Worm (Caenorhabditis elegans) whole organism, L4 larva: Measurements from ENCODE around the gene rps-14.
A peak's percentile ranks its signal among the peaks of the same experiment; 100 is the strongest.

ENCODE experiments used
- D1046.2 ChIP-seq: fragments of 200-800 bp; sonication (Bioruptor generic); IDR thresholded peaks from 2 replicates; pipeline ENCODE4 v1.3.6; 2022; ENCODE audit warnings: missing genetic modification characterization, missing compliant biosample characterization
- F26F4.8 ChIP-seq: fragments of 200-800 bp; sonication (Bioruptor generic); conservative IDR thresholded peaks from 2 replicates; pipeline ENCODE4 v1.3.6; 2022; ENCODE audit warnings: missing genetic modification characterization, missing compliant biosample characterization
- T20F7.1 ChIP-seq: fragments of 200-800 bp; sonication (Bioruptor generic); optimal IDR thresholded peaks from 2 replicates; lab custom pipeline; 2018; ENCODE audit warnings: mild to moderate bottlenecking, missing genetic modification characterization, missing compliant biosample characterization
- Y48G9A.11 ChIP-seq: fragments of 200-800 bp; sonication (Bioruptor generic); IDR thresholded peaks from 2 replicates; pipeline ENCODE4 v1.3.6; 2022; ENCODE audit warnings: missing genetic modification reagents, missing genetic modification characterization, missing compliant biosample characterization
- aha-1 ChIP-seq: fragments of 150-350 bp; peaks from one replicate; lab custom pipeline; 2014; ENCODE audit warnings: missing biosample characterization, missing genetic modification characterization
- arid-1 ChIP-seq: fragments of 200-800 bp; sonication (Bioruptor generic); conservative IDR thresholded peaks from 2 replicates; pipeline ENCODE4 v1.3.6; 2022; ENCODE audit warnings: missing genetic modification reagents, missing genetic modification characterization, missing compliant biosample characterization
- ceh-28 ChIP-seq: fragments of 150-350 bp; optimal IDR thresholded peaks from 2 replicates; lab custom pipeline; 2014; ENCODE audit warnings: missing biosample characterization, missing genetic modification reagents, missing genetic modification characterization
- daf-16 ChIP-seq, 3 experiments: sonication (generic microtip); optimal IDR thresholded peaks; 2 replicates each; lab custom pipeline; 2016 to 2017; ENCODE audit warnings: missing genetic modification characterization in 3 of 3, missing genetic modification reagents in 3 of 3, mild to moderate bottlenecking in 2 of 3, missing compliant biosample characterization in 2 of 3, missing biosample characterization in 1 of 3, moderate library complexity in 1 of 3
- dmd-6 ChIP-seq: fragments of 200-800 bp; sonication (Bioruptor generic); IDR thresholded peaks from 2 replicates; pipeline ENCODE4 v1.3.6; 2022; ENCODE audit warnings: missing genetic modification reagents, missing genetic modification characterization, missing compliant biosample characterization
- dmd-8 ChIP-seq: fragments of 200-800 bp; sonication (Bioruptor generic); IDR thresholded peaks from 2 replicates; pipeline ENCODE4 v1.3.6; 2022; ENCODE audit warnings: missing genetic modification characterization, missing compliant biosample characterization
- dpl-1 ChIP-seq: fragments of 150-350 bp; optimal IDR thresholded peaks from 2 replicates; lab custom pipeline; 2014; ENCODE audit warnings: missing biosample characterization, missing genetic modification reagents, missing genetic modification characterization
- dve-1 ChIP-seq: sonication (generic microtip); optimal IDR thresholded peaks from 2 replicates; lab custom pipeline; 2017; ENCODE audit warnings: antibody characterized with exemption, mild to moderate bottlenecking, missing genetic modification characterization, missing compliant biosample characterization; ENCODE audit not compliant: insufficient read depth
- gei-8 ChIP-seq: fragments of 200-800 bp; sonication (Bioruptor generic); optimal IDR thresholded peaks from 2 replicates; lab custom pipeline; 2018; ENCODE audit warnings: mild to moderate bottlenecking, missing genetic modification characterization, missing compliant biosample characterization
- hif-1 ChIP-seq, 2 experiments: sonication (generic microtip); optimal IDR thresholded peaks; 2 replicates each; lab custom pipeline; 2016 to 2017; ENCODE audit warnings: missing compliant biosample characterization in 2 of 2, missing genetic modification characterization in 2 of 2, missing genetic modification reagents in 2 of 2, missing genotype in 2 of 2, mild to moderate bottlenecking in 1 of 2
- hlh-11 ChIP-seq: fragments of 200-800 bp; sonication (Bioruptor generic); optimal IDR thresholded peaks from 2 replicates; lab custom pipeline; 2018; ENCODE audit warnings: mild to moderate bottlenecking, missing genetic modification characterization, missing compliant biosample characterization
- hlh-30 ChIP-seq: sonication (generic microtip); optimal IDR thresholded peaks from 2 replicates; lab custom pipeline; 2017; ENCODE audit warnings: antibody characterized with exemption, mild to moderate bottlenecking, missing genetic modification characterization, missing compliant biosample characterization; ENCODE audit not compliant: insufficient read depth
- hmg-1.1 ChIP-seq: fragments of 200-800 bp; sonication (Bioruptor generic); IDR thresholded peaks from 2 replicates; pipeline ENCODE4 v1.3.6; 2022; ENCODE audit warnings: missing genetic modification reagents, missing genetic modification characterization, missing compliant biosample characterization
- jun-1 ChIP-seq: fragments of 150-350 bp; optimal IDR thresholded peaks from 2 replicates; lab custom pipeline; 2014; ENCODE audit warnings: missing biosample characterization, missing genetic modification reagents, missing genetic modification characterization
- lin-1 ChIP-seq: fragments of 200-800 bp; sonication (Bioruptor generic); IDR thresholded peaks from 2 replicates; pipeline ENCODE4 v1.3.6; 2022; ENCODE audit warnings: missing genetic modification reagents, missing genetic modification characterization, missing compliant biosample characterization
- lin-13 ChIP-seq: fragments of 150-350 bp; optimal IDR thresholded peaks from 2 replicates; lab custom pipeline; 2014; ENCODE audit warnings: missing biosample characterization, missing genetic modification reagents, missing genetic modification characterization
- lin-38 ChIP-seq: fragments of 200-800 bp; sonication (Bioruptor generic); IDR thresholded peaks from 2 replicates; pipeline ENCODE4 v1.3.6; 2022; ENCODE audit warnings: missing genetic modification reagents, missing genetic modification characterization, missing compliant biosample characterization
- lsy-2 ChIP-seq, 2 experiments: fragments of 150-350 bp in 1 of 2; sonication (generic microtip) in 1 of 2; optimal IDR thresholded peaks; 2 replicates each; lab custom pipeline; 2014 to 2017; ENCODE audit warnings: missing biosample characterization in 2 of 2, missing genetic modification characterization in 2 of 2
- mdl-1 ChIP-seq, 2 experiments: fragments of 150-350 bp in 1 of 2; sonication (generic microtip) in 1 of 2; optimal IDR thresholded peaks; 2 replicates each; lab custom pipeline; 2014 to 2017; ENCODE audit warnings: missing biosample characterization in 2 of 2, missing genetic modification characterization in 2 of 2
- mep-1 ChIP-seq: fragments of 150-350 bp; sonication (generic microtip); optimal IDR thresholded peaks from 3 replicates; lab custom pipeline; 2014; ENCODE audit warnings: missing biosample characterization, missing genetic modification characterization
- mes-2 ChIP-seq: sonication (generic microtip); optimal IDR thresholded peaks from 2 replicates; lab custom pipeline; 2016; ENCODE audit warnings: missing genotype, mild to moderate bottlenecking, missing genetic modification characterization, missing compliant biosample characterization; ENCODE audit not compliant: poor library complexity, severe bottlenecking
- mxl-3 ChIP-seq: fragments of 200-800 bp; sonication (Bioruptor generic); optimal IDR thresholded peaks from 2 replicates; lab custom pipeline; 2018; ENCODE audit warnings: mild to moderate bottlenecking, missing genetic modification characterization, missing compliant biosample characterization
- nhr-10 ChIP-seq: fragments of 150-350 bp; optimal IDR thresholded peaks from 2 replicates; lab custom pipeline; 2014; ENCODE audit warnings: missing biosample characterization, missing genetic modification characterization
- nhr-102 ChIP-seq: sonication (generic microtip); optimal IDR thresholded peaks from 2 replicates; lab custom pipeline; 2016; ENCODE audit warnings: mild to moderate bottlenecking, missing genetic modification characterization, moderate library complexity, missing compliant biosample characterization
- nhr-11 ChIP-seq: fragments of 150-350 bp; optimal IDR thresholded peaks from 2 replicates; lab custom pipeline; 2014; ENCODE audit warnings: missing biosample characterization, missing genetic modification characterization
- nhr-25 ChIP-seq: sonication (generic microtip); optimal IDR thresholded peaks from 2 replicates; lab custom pipeline; 2017; ENCODE audit warnings: missing genetic modification characterization, mild to moderate bottlenecking, missing compliant biosample characterization, antibody characterized with exemption, moderate library complexity, borderline replicate concordance; ENCODE audit not compliant: insufficient read depth
- nhr-28 ChIP-seq: fragments of 150-350 bp; optimal IDR thresholded peaks from 2 replicates; lab custom pipeline; 2014; ENCODE audit warnings: missing biosample characterization, missing genetic modification characterization
- nhr-48 ChIP-seq: sonication (generic microtip); optimal IDR thresholded peaks from 2 replicates; lab custom pipeline; 2016; ENCODE audit warnings: mild to moderate bottlenecking, missing genetic modification characterization, missing compliant biosample characterization
- nhr-6 ChIP-seq: fragments of 150-350 bp; optimal IDR thresholded peaks from 2 replicates; lab custom pipeline; 2014; ENCODE audit warnings: missing biosample characterization, missing genetic modification characterization
- nhr-77 ChIP-seq: fragments of 150-350 bp; optimal IDR thresholded peaks from 2 replicates; lab custom pipeline; 2014; ENCODE audit warnings: missing biosample characterization, missing genetic modification characterization
- pha-4 ChIP-seq, 2 experiments: fragments of 150-350 bp in 1 of 2; fragments of 200-800 bp in 1 of 2; sonication (Bioruptor generic) in 1 of 2; IDR thresholded peaks in 1 of 2; optimal IDR thresholded peaks in 1 of 2; 2 replicates each; pipeline versions ENCODE4 v1.3.6 to Lab custom; 2014 to 2022; ENCODE audit warnings: missing genetic modification characterization in 2 of 2, missing genetic modification reagents in 2 of 2, missing biosample characterization in 1 of 2, missing compliant biosample characterization in 1 of 2
- php-3 ChIP-seq: fragments of 200-800 bp; sonication (Bioruptor generic); IDR thresholded peaks from 2 replicates; pipeline ENCODE4 v1.3.6; 2022; ENCODE audit warnings: missing genetic modification reagents, missing genetic modification characterization, missing compliant biosample characterization
- pqm-1 ChIP-seq: sonication (generic microtip); optimal IDR thresholded peaks from 2 replicates; lab custom pipeline; 2017; ENCODE audit warnings: missing biosample characterization, missing genetic modification characterization
- rbr-2 ChIP-seq: sonication (generic microtip); optimal IDR thresholded peaks from 2 replicates; lab custom pipeline; 2016; ENCODE audit warnings: missing genotype, missing genetic modification characterization, missing compliant biosample characterization
- saeg-2 ChIP-seq: fragments of 200-800 bp; sonication (Bioruptor generic); IDR thresholded peaks from 2 replicates; pipeline ENCODE4 v1.3.6; 2022; ENCODE audit warnings: missing genetic modification reagents, missing genetic modification characterization, missing compliant biosample characterization
- unc-62 ChIP-seq, 3 experiments: fragments of 150-350 bp in 1 of 3; sonication (generic microtip); optimal IDR thresholded peaks in 2 of 3; peaks in 1 of 3; 1 replicate in 1 of 3; 2 replicates in 2 of 3; lab custom pipeline; 2014 to 2017; ENCODE audit warnings: missing biosample characterization in 3 of 3, missing genetic modification characterization in 3 of 3, missing genetic modification reagents in 3 of 3, missing genotype in 1 of 3
- zip-2 ChIP-seq: fragments of 150-350 bp; optimal IDR thresholded peaks from 2 replicates; lab custom pipeline; 2014; ENCODE audit warnings: missing biosample characterization, missing genetic modification characterization

Gene rps-14

DNA sequence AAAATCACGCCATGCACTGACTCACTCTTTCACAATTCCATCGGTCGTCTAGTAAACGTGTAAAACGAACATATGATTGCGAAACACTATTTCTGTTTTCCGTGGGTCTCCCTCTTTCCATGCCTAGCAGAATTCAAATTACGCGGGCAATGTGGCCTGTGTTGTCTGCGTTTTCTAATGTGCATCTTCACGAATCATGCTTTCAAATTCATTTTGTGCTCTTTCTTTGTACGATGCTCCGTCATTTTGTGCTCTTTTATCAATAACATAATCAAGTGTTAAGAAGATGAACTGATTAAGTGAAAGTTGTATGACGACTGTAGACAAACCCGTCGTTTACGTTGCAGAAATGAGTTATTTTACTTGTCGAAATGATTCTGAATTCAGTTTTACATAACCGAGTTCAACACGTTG is 13.6 kb downstream of the rps-14 start:
- TF ChIP-seq unc-62 (GFP tag; optimal IDR thresholded peaks at IDR 0.05 in 1 of 2; lab: Kevin White, UChicago) (peak in 1 of 2 experiments; percentile 38), unc-62 (tag; optimal IDR thresholded peaks at IDR 0.05; lab: Kevin White, UChicago) (no peak), lin-13 (GFP tag; lab: Kevin White, UChicago) (peak; percentile 49), mep-1 (tag; lab: Kevin White, UChicago) (peak; percentile 66), rbr-2 (peak; percentile 19), nhr-102 (tag; lab: Kevin White, UChicago) (peak; percentile 77), mxl-3 (peak; percentile 67), jun-1 (tag; lab: Kevin White, UChicago) (peak; percentile 29), ceh-28 (tag; lab: Kevin White, UChicago) (no peak), F26F4.8 (no peak), daf-16 (GFP tag; optimal IDR thresholded peaks at IDR 0.05; lab: Kevin White, UChicago) (peak in 1 of 2 experiments; percentile 28), daf-16 (tag; optimal IDR thresholded peaks at IDR 0.05; lab: Kevin White, UChicago) (peak; percentile 92), hmg-1.1 (GFP tag; lab: Robert Waterston, UW) (peak; percentile 8; the same call in 1 of the 2 replicates), aha-1 (peak; percentile 55), nhr-77 (peak; percentile 2), nhr-11 (tag; lab: Kevin White, UChicago) (peak; percentile 35), mes-2 (tag; lab: Kevin White, UChicago) (peak; percentile 63), dpl-1 (peak; percentile 69), dmd-8 (GFP tag; lab: Robert Waterston, UW) (no peak), hif-1 (tag; optimal IDR thresholded peaks at IDR 0.05; lab: Kevin White, UChicago) (peak in 1 of 2 experiments; percentile 63), saeg-2 (GFP tag; lab: Robert Waterston, UW) (peak; percentile 58; the same call in 1 of the 2 replicates), dve-1 (peak; percentile 72), hlh-11 (tag; lab: Kevin White, UChicago) (peak; percentile 89), lin-38 (GFP tag; lab: Robert Waterston, UW) (peak; percentile 26), D1046.2 (GFP tag; lab: Robert Waterston, UW) (no peak), zip-2 (tag; lab: Kevin White, UChicago) (no peak), nhr-48 (peak; percentile 60), lsy-2 (tag; optimal IDR thresholded peaks at IDR 0.05; lab: Kevin White, UChicago) (peak in 1 of 2 experiments; percentile 70), mdl-1 (tag; optimal IDR thresholded peaks at IDR 0.05; lab: Kevin White, UChicago) (peak in 1 of 2 experiments; percentile 83), nhr-25 (no peak), php-3 (peak; percentile 52), T20F7.1 (GFP tag; lab: Kevin White, UChicago) (peak; percentile 63), nhr-6 (tag; lab: Kevin White, UChicago) (peak; percentile 58), lin-1 (GFP tag; lab: Robert Waterston, UW) (peak; percentile 67), gei-8 (GFP tag; lab: Kevin White, UChicago) (peak; percentile 53), hlh-30 (peak; percentile 68), Y48G9A.11 (GFP tag; lab: Robert Waterston, UW) (no peak), dmd-6 (GFP tag; lab: Robert Waterston, UW) (peak; percentile 92), pha-4 (GFP tag; IDR thresholded peaks at IDR 0.05; lab: Robert Waterston, UW) (no peak), pha-4 (tag; optimal IDR thresholded peaks at IDR 0.05; lab: Kevin White, UChicago) (peak; percentile 9), arid-1 (no peak), pqm-1 (tag; lab: Kevin White, UChicago) (peak; percentile 96), nhr-28 (tag; lab: Kevin White, UChicago) (peak; percentile 87), nhr-10 (tag; lab: Kevin White, UChicago) (no peak)
